Fruit fly (Drosophila melanogaster) whole organism, embryonic: ENCODE data around the gene mtTFB2.
A peak's percentile ranks its signal among the peaks of the same experiment; 100 is the strongest.

ENCODE experiments used
- BtbVII ChIP-seq: fragments of 200-800 bp; sonication (Bioruptor generic); optimal IDR thresholded peaks from 3 replicates; lab custom pipeline; 2017; ENCODE audit warnings: missing biosample characterization, mild to moderate bottlenecking, missing genetic modification characterization
- CG11085 ChIP-seq: fragments of 200-800 bp; sonication (Bioruptor generic); IDR thresholded peaks from 2 replicates; pipeline ENCODE4 v1.3.6; 2022; ENCODE audit warnings: missing biosample characterization, missing genetic modification characterization
- CG11723 ChIP-seq: fragments of 200-800 bp; sonication (Bioruptor generic); optimal IDR thresholded peaks from 2 replicates; lab custom pipeline; 2017; ENCODE audit warnings: missing biosample characterization, mild to moderate bottlenecking, missing genetic modification characterization
- CG12219 ChIP-seq: fragments of 200-800 bp; sonication (Bioruptor generic); optimal IDR thresholded peaks from 3 replicates; lab custom pipeline; 2018; ENCODE audit warnings: missing biosample characterization, mild to moderate bottlenecking, missing genetic modification characterization
- CG12391 ChIP-seq: fragments of 200-800 bp; sonication (Bioruptor generic); optimal IDR thresholded peaks from 3 replicates; lab custom pipeline; 2018; ENCODE audit warnings: missing biosample characterization, mild to moderate bottlenecking, missing genetic modification characterization, moderate library complexity
- CG13624 ChIP-seq: fragments of 200-800 bp; sonication (Bioruptor generic); optimal IDR thresholded peaks from 2 replicates; lab custom pipeline; 2016; ENCODE audit warnings: missing biosample characterization, missing genetic modification characterization
- CG15269 ChIP-seq: fragments of 200-800 bp; sonication (Bioruptor generic); optimal IDR thresholded peaks from 2 replicates; lab custom pipeline; 2018; ENCODE audit warnings: missing biosample characterization, mild to moderate bottlenecking, missing genetic modification characterization, moderate library complexity
- CG17829 ChIP-seq: fragments of 200-800 bp; optimal IDR thresholded peaks from 2 replicates; lab custom pipeline; 2019; ENCODE audit warnings: missing biosample characterization, mild to moderate bottlenecking, missing genetic modification characterization, moderate library complexity
- CG18619 ChIP-seq: fragments of 200-800 bp; sonication (Bioruptor generic); optimal IDR thresholded peaks from 3 replicates; lab custom pipeline; 2017; ENCODE audit warnings: missing biosample characterization, mild to moderate bottlenecking, missing genetic modification characterization
- CG18764 ChIP-seq: fragments of 200-800 bp; sonication (Bioruptor generic); optimal IDR thresholded peaks from 3 replicates; lab custom pipeline; 2016; ENCODE audit warnings: missing biosample characterization, missing genetic modification characterization
- CG2199 ChIP-seq: fragments of 200-800 bp; sonication (Bioruptor generic); IDR thresholded peaks from 3 replicates; pipeline ENCODE4 v1.3.6; 2022; ENCODE audit warnings: missing biosample characterization, missing genetic modification characterization
- CG2712 ChIP-seq: fragments of 200-800 bp; optimal IDR thresholded peaks from 3 replicates; lab custom pipeline; 2019; ENCODE audit warnings: missing biosample characterization, mild to moderate bottlenecking, missing genetic modification characterization, moderate library complexity
- CG32772 ChIP-seq: fragments of 200-800 bp; sonication (Bioruptor generic); IDR thresholded peaks from 2 replicates; pipeline ENCODE4 v1.3.6; 2022; ENCODE audit warnings: missing biosample characterization, missing genetic modification characterization
- CG4360 ChIP-seq: fragments of 200-800 bp; sonication (Bioruptor generic); IDR thresholded peaks from 2 replicates; pipeline ENCODE4 v1.3.6; 2022; ENCODE audit warnings: missing biosample characterization, missing genetic modification characterization
- CG4730 ChIP-seq: fragments of 200-800 bp; sonication (Bioruptor generic); IDR thresholded peaks from 2 replicates; pipeline ENCODE4 v1.3.6; 2022; ENCODE audit warnings: missing biosample characterization, missing genetic modification characterization
- CG6689 ChIP-seq: fragments of 200-800 bp; sonication (Bioruptor generic); IDR thresholded peaks from 2 replicates; pipeline ENCODE4 v1.3.6; 2022; ENCODE audit warnings: missing biosample characterization, missing genetic modification characterization
- CG8290 ChIP-seq, 3 experiments: fragments of 200-800 bp; sonication (Bioruptor generic); optimal IDR thresholded peaks; 2 replicates each; lab custom pipeline; 2016 to 2019; ENCODE audit warnings: missing biosample characterization in 3 of 3, missing genetic modification characterization in 3 of 3, mild to moderate bottlenecking in 2 of 3, moderate library complexity in 1 of 3
- CG9609 ChIP-seq: fragments of 200-800 bp; sonication (Bioruptor generic); optimal IDR thresholded peaks from 3 replicates; lab custom pipeline; 2016; ENCODE audit warnings: missing biosample characterization, missing genetic modification characterization
- D ChIP-seq, 2 experiments: fragments of 200-800 bp in 1 of 2; fragments of >200 bp in 1 of 2; sonication (Bioruptor generic) in 1 of 2; optimal IDR thresholded peaks; 2 replicates in 1 of 2; 3 replicates in 1 of 2; lab custom pipeline; 2017; ENCODE audit warnings: mild to moderate bottlenecking in 1 of 2, missing biosample characterization in 1 of 2, missing genetic modification characterization in 1 of 2, missing genetic modification reagents in 1 of 2
- ERR ChIP-seq: fragments of 200-800 bp; sonication (Bioruptor generic); optimal IDR thresholded peaks from 2 replicates; lab custom pipeline; 2016; ENCODE audit warnings: missing biosample characterization, missing genetic modification characterization
- Fer1 ChIP-seq: fragments of 200-800 bp; sonication (Bioruptor generic); optimal IDR thresholded peaks from 2 replicates; lab custom pipeline; 2017; ENCODE audit warnings: missing biosample characterization, mild to moderate bottlenecking, missing genetic modification characterization
- Hr3 ChIP-seq: fragments of 200-800 bp; sonication (Bioruptor generic); optimal IDR thresholded peaks from 3 replicates; lab custom pipeline; 2016; ENCODE audit warnings: missing biosample characterization, missing genetic modification characterization
- Lim3 ChIP-seq: fragments of 200-800 bp; sonication (Bioruptor generic); IDR thresholded peaks from 2 replicates; pipeline ENCODE4 v1.3.6; 2022; ENCODE audit warnings: missing biosample characterization, missing genetic modification characterization
- Med ChIP-seq: fragments of 200-800 bp; sonication (Bioruptor generic); peaks from one replicate; lab custom pipeline; 2016; ENCODE audit warnings: missing biosample characterization, missing genetic modification characterization, mild to moderate bottlenecking, inconsistent platforms, moderate library complexity
- Nf-YB ChIP-seq: fragments of 200-800 bp; sonication (Bioruptor generic); optimal IDR thresholded peaks from 3 replicates; lab custom pipeline; 2019; ENCODE audit warnings: missing biosample characterization, mild to moderate bottlenecking, missing genetic modification characterization, moderate library complexity
- Oli ChIP-seq: fragments of 200-800 bp; sonication (Bioruptor generic); optimal IDR thresholded peaks from 2 replicates; lab custom pipeline; 2018; ENCODE audit warnings: missing biosample characterization, mild to moderate bottlenecking, missing genetic modification characterization, moderate library complexity
- Pdp1 ChIP-seq, 2 experiments: fragments of 200-800 bp; sonication (Bioruptor generic); optimal IDR thresholded peaks; 3 replicates each; lab custom pipeline; 2016; ENCODE audit warnings: missing biosample characterization in 2 of 2, missing genetic modification characterization in 2 of 2, mild to moderate bottlenecking in 1 of 2, moderate library complexity in 1 of 2
- Sin3A ChIP-seq: fragments of >200 bp; optimal IDR thresholded peaks from 2 replicates; lab custom pipeline; 2018
- Taf1 ChIP-seq: fragments of 200-800 bp; sonication (Bioruptor generic); IDR thresholded peaks from 2 replicates; pipeline ENCODE4 v1.3.6; 2022; ENCODE audit warnings: missing biosample characterization, missing genetic modification characterization
- Xbp1 ChIP-seq: fragments of 200-800 bp; sonication (Bioruptor generic); optimal IDR thresholded peaks from 3 replicates; lab custom pipeline; 2016; ENCODE audit warnings: missing biosample characterization, mild to moderate bottlenecking, missing genetic modification characterization
- aop ChIP-seq: fragments of 200-800 bp; sonication (Bioruptor generic); IDR thresholded peaks from 2 replicates; pipeline ENCODE4 v1.3.6; 2022; ENCODE audit warnings: missing biosample characterization, missing genetic modification characterization
- ase ChIP-seq: fragments of 200-800 bp; sonication (Bioruptor generic); IDR thresholded peaks from 3 replicates; pipeline ENCODE4 v1.3.6; 2022; ENCODE audit warnings: missing biosample characterization, missing genetic modification characterization
- cato ChIP-seq: fragments of 200-800 bp; sonication (Bioruptor generic); optimal IDR thresholded peaks from 2 replicates; lab custom pipeline; 2016; ENCODE audit warnings: missing biosample characterization, missing genetic modification characterization, borderline replicate concordance
- caup ChIP-seq: fragments of 200-800 bp; sonication (Bioruptor generic); optimal IDR thresholded peaks from 3 replicates; lab custom pipeline; 2017; ENCODE audit warnings: missing biosample characterization, mild to moderate bottlenecking, missing genetic modification characterization, moderate library complexity; ENCODE audit not compliant: severe bottlenecking
- dm ChIP-seq: fragments of 200-800 bp; sonication (Bioruptor generic); optimal IDR thresholded peaks from 3 replicates; lab custom pipeline; 2016; ENCODE audit warnings: missing biosample characterization, missing genetic modification characterization
- emc ChIP-seq: fragments of 200-800 bp; sonication (Bioruptor generic); optimal IDR thresholded peaks from 2 replicates; lab custom pipeline; 2016; ENCODE audit warnings: missing biosample characterization, missing genetic modification characterization
- esg ChIP-seq: fragments of 200-800 bp; sonication (Bioruptor generic); conservative IDR thresholded peaks from 2 replicates; pipeline ENCODE4 v1.3.6; 2022; ENCODE audit warnings: missing biosample characterization, missing genetic modification characterization
- fd3F ChIP-seq: fragments of 200-800 bp; sonication (Bioruptor generic); optimal IDR thresholded peaks from 2 replicates; lab custom pipeline; 2018; ENCODE audit warnings: missing biosample characterization, mild to moderate bottlenecking, missing genetic modification characterization, moderate library complexity
- grn ChIP-seq: fragments of 200-800 bp; sonication (Bioruptor generic); optimal IDR thresholded peaks from 3 replicates; lab custom pipeline; 2017; ENCODE audit warnings: missing biosample characterization, missing genetic modification characterization
- kni ChIP-seq: fragments of 200-800 bp; sonication (Bioruptor generic); optimal IDR thresholded peaks from 3 replicates; lab custom pipeline; 2017; ENCODE audit warnings: mild to moderate bottlenecking, missing biosample characterization, missing genetic modification reagents, missing genetic modification characterization
- lbe ChIP-seq: fragments of 200-800 bp; sonication (Bioruptor generic); optimal IDR thresholded peaks from 2 replicates; lab custom pipeline; 2016; ENCODE audit warnings: missing biosample characterization, mild to moderate bottlenecking, missing genetic modification characterization
- otp ChIP-seq: fragments of 200-800 bp; sonication (Bioruptor generic); IDR thresholded peaks from 3 replicates; pipeline ENCODE4, ENCODE4 v1.3.6; 2022; ENCODE audit warnings: missing biosample characterization, missing genetic modification characterization
- phol ChIP-seq: fragments of 200-800 bp; sonication (Bioruptor generic); optimal IDR thresholded peaks from 3 replicates; lab custom pipeline; 2018; ENCODE audit warnings: missing biosample characterization, mild to moderate bottlenecking, missing genetic modification characterization, moderate library complexity
- row ChIP-seq: fragments of 200-800 bp; sonication (Bioruptor generic); IDR thresholded peaks from 3 replicates; pipeline ENCODE4 v1.3.6; 2022; ENCODE audit warnings: missing biosample characterization, missing genetic modification characterization
- sisA ChIP-seq: fragments of 200-800 bp; sonication (Bioruptor generic); IDR thresholded peaks from 2 replicates; pipeline ENCODE4 v1.3.6; 2022; ENCODE audit warnings: missing biosample characterization, missing genetic modification characterization
- ssp ChIP-seq: fragments of 200-800 bp; sonication (Bioruptor generic); IDR thresholded peaks from 2 replicates; pipeline ENCODE4 v1.3.6; 2022; ENCODE audit warnings: missing biosample characterization, missing genetic modification characterization
- twi ChIP-seq: fragments of 200-800 bp; optimal IDR thresholded peaks from 2 replicates; lab custom pipeline; 2019; ENCODE audit warnings: missing biosample characterization, mild to moderate bottlenecking, missing genetic modification characterization, moderate library complexity
- usp ChIP-seq: fragments of >200 bp; optimal IDR thresholded peaks from 2 replicates; lab custom pipeline; 2017; ENCODE audit warnings: missing biosample characterization, missing genetic modification characterization
- wek ChIP-seq: fragments of 200-800 bp; sonication (Bioruptor generic); optimal IDR thresholded peaks from 3 replicates; lab custom pipeline; 2018; ENCODE audit warnings: missing biosample characterization, mild to moderate bottlenecking, missing genetic modification characterization, moderate library complexity

The mtTFB2 gene

DNA sequence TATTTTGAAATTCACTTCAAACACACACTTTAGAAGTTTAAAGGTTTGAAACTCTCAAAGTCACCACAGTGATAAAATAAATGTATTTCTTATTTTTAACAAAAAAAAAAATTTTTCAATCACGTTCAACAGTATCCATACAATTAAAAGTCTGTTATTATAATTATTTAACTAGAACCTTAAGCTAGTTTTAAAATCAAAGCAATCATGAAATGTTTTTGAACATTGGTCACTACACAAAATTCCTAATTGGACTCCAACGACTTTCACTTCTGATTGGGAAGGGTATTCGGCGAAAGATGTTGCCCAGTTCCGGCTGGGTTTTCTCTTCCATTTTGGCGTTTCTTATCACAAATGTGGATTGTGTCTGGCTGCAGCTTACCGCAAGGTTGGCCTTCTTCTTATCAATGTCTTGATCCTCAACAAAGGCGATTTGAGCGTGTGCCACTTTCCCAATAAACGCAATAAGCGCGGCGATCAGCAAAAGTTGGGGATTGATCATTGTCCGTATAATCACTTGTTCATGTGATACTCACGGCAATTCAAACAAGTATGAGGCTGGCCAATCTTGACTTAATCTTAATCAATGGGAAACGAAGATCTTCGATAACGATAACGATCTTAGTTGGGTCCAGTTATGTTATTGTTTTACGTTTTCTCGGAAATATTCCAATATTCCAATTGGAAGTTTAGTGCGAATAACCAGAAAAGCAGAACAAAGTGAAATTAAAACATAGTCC, 2.8 kb downstream of the mtTFB2 start (continued):
- TF ChIP-seq CG2712 (tag; lab: Kevin White, UChicago): peak; percentile 59
- peak; percentile 51 for TF ChIP-seq CG18619 (GFP tag; lab: Kevin White, UChicago)
- TF ChIP-seq Xbp1: peak; percentile 19
- TF ChIP-seq dm (GFP tag; lab: Kevin White, UChicago): no peak
- TF ChIP-seq CG17829 (tag; lab: Kevin White, UChicago): peak; percentile 51
- 0 out of 2 replicates have a peak, but pooled peaks have one; percentile 27 for TF ChIP-seq esg
- no peak for TF ChIP-seq CG9609 (GFP tag; lab: Kevin White, UChicago)
- no peak for TF ChIP-seq CG13624 (GFP tag; lab: Kevin White, UChicago)
- TF ChIP-seq CG4730 (GFP tag; lab: Robert Waterston, UW): no peak
- peak; percentile 17 for TF ChIP-seq Nf-YB (GFP tag; lab: Kevin White, UChicago)
- no peak for TF ChIP-seq CG11085 (GFP tag; lab: Robert Waterston, UW)
- no peak for TF ChIP-seq Hr3 (GFP tag; lab: Kevin White, UChicago)
- no peak for TF ChIP-seq CG2199 (GFP tag; lab: Robert Waterston, UW)
- TF ChIP-seq cato (GFP tag; lab: Kevin White, UChicago): no peak
- no peak for TF ChIP-seq Sin3A
- TF ChIP-seq grn (GFP tag; lab: Kevin White, UChicago): peak; percentile 53
- peak; percentile 77 for TF ChIP-seq Med (GFP tag; lab: Kevin White, UChicago)
- peak; percentile 52 for TF ChIP-seq phol
- TF ChIP-seq CG6689 (GFP tag; lab: Robert Waterston, UW): 0 out of 2 replicates have a peak, but pooled peaks have one; percentile 22
- TF ChIP-seq ERR (GFP tag; lab: Kevin White, UChicago): no peak
- TF ChIP-seq Oli (tag; lab: Kevin White, UChicago): peak; percentile 64
- TF ChIP-seq CG4360 (GFP tag; lab: Robert Waterston, UW): no peak
- TF ChIP-seq fd3F (GFP tag; lab: Kevin White, UChicago): no peak
- peak; percentile 15 for TF ChIP-seq caup (GFP tag; lab: Kevin White, UChicago)
- peak; percentile 21 for TF ChIP-seq CG12219 (GFP tag; lab: Kevin White, UChicago)
- TF ChIP-seq emc (GFP tag; lab: Kevin White, UChicago): no peak
- TF ChIP-seq otp (GFP tag; lab: Robert Waterston, UW): no peak
- peak; percentile 19 for TF ChIP-seq BtbVII
- TF ChIP-seq Pdp1 (GFP tag; optimal IDR thresholded peaks at IDR 0.05; lab: Kevin White, UChicago): no peak
- TF ChIP-seq D (optimal IDR thresholded peaks at IDR 0.05; lab: Kevin White, UChicago): peak; percentile 92
- TF ChIP-seq D (GFP tag; optimal IDR thresholded peaks at IDR 0.05; lab: Kevin White, UChicago): peak; percentile 26
- TF ChIP-seq Lim3 (GFP tag; lab: Robert Waterston, UW): no peak
- TF ChIP-seq row: peak; percentile 67
- peak; percentile 45 for TF ChIP-seq Fer1 (GFP tag; lab: Kevin White, UChicago)
- no peak for TF ChIP-seq ssp (GFP tag; lab: Robert Waterston, UW)
- no peak for TF ChIP-seq Taf1 (GFP tag; lab: Robert Waterston, UW)
- no peak for TF ChIP-seq CG8290 (GFP tag; optimal IDR thresholded peaks at IDR 0.05; lab: Kevin White, UChicago)
- no peak for TF ChIP-seq CG8290 (tag; optimal IDR thresholded peaks at IDR 0.05; lab: Kevin White, UChicago)
- no peak for TF ChIP-seq twi (tag; lab: Kevin White, UChicago)
- no peak for TF ChIP-seq wek (GFP tag; lab: Kevin White, UChicago)
- peak; percentile 64 for TF ChIP-seq CG15269 (tag; lab: Kevin White, UChicago)
- no peak for TF ChIP-seq aop (GFP tag; lab: Robert Waterston, UW)
- peak; percentile 47 for TF ChIP-seq CG12391
- TF ChIP-seq CG32772: no peak
- TF ChIP-seq ase (GFP tag; lab: Robert Waterston, UW): no peak
- peak; percentile 26 for TF ChIP-seq sisA
- peak; percentile 10 for TF ChIP-seq CG18764 (GFP tag; lab: Kevin White, UChicago)
- TF ChIP-seq CG11723 (GFP tag; lab: Kevin White, UChicago): no peak
- TF ChIP-seq lbe (GFP tag; lab: Kevin White, UChicago): peak; percentile 39
- TF ChIP-seq kni: no peak
- TF ChIP-seq usp (GFP tag; lab: Kevin White, UChicago): no peak
